Fruit fly (Drosophila melanogaster) whole organism, embryonic: Measurements from ENCODE around the gene Hmbs.

ENCODE experiments used
- Ada2b ChIP-seq: fragments of 200-800 bp; sonication (Bioruptor generic); IDR thresholded peaks from 2 replicates; pipeline ENCODE4 v1.3.6; 2022; ENCODE audit warnings: missing biosample characterization, missing genetic modification characterization
- CG10565 ChIP-seq: fragments of 200-800 bp; sonication (Bioruptor generic); optimal IDR thresholded peaks from 3 replicates; lab custom pipeline; 2016; ENCODE audit warnings: missing biosample characterization, mild to moderate bottlenecking, missing genetic modification characterization
- CG10979 ChIP-seq: fragments of 200-800 bp; sonication (Bioruptor generic); optimal IDR thresholded peaks from 2 replicates; lab custom pipeline; 2018; ENCODE audit warnings: missing biosample characterization, mild to moderate bottlenecking, missing genetic modification characterization, moderate library complexity
- CG11398 ChIP-seq: fragments of 200-800 bp; sonication (Bioruptor generic); optimal IDR thresholded peaks from 2 replicates; lab custom pipeline; 2016; ENCODE audit warnings: missing biosample characterization, missing genetic modification characterization
- CG12104 ChIP-seq: fragments of 200-800 bp; sonication (Bioruptor generic); optimal IDR thresholded peaks from 3 replicates; lab custom pipeline; 2016; ENCODE audit warnings: missing biosample characterization, missing genetic modification characterization
- CG13775 ChIP-seq: fragments of 200-800 bp; sonication (Bioruptor generic); optimal IDR thresholded peaks from 3 replicates; lab custom pipeline; 2017; ENCODE audit warnings: missing biosample characterization, mild to moderate bottlenecking, missing genetic modification characterization
- CG13894 ChIP-seq: fragments of 200-800 bp; sonication (Bioruptor generic); optimal IDR thresholded peaks from 3 replicates; lab custom pipeline; 2018; ENCODE audit warnings: missing biosample characterization, mild to moderate bottlenecking, missing genetic modification characterization, moderate library complexity
- CG14710 ChIP-seq: fragments of 200-800 bp; sonication (Bioruptor generic); optimal IDR thresholded peaks from 3 replicates; lab custom pipeline; 2019; ENCODE audit warnings: missing biosample characterization, mild to moderate bottlenecking, missing genetic modification characterization, moderate library complexity
- CG15514 ChIP-seq: fragments of 200-800 bp; sonication (Bioruptor generic); optimal IDR thresholded peaks from 3 replicates; lab custom pipeline; 2017; ENCODE audit warnings: missing biosample characterization, missing genetic modification characterization, mild to moderate bottlenecking, moderate library complexity, missing genetic modification reagents
- CG16815 ChIP-seq: fragments of 200-800 bp; sonication (Bioruptor generic); optimal IDR thresholded peaks from 3 replicates; lab custom pipeline; 2017; ENCODE audit warnings: missing biosample characterization, mild to moderate bottlenecking, missing genetic modification characterization
- CG17186 ChIP-seq: fragments of 200-800 bp; sonication (Bioruptor generic); optimal IDR thresholded peaks from 3 replicates; lab custom pipeline; 2017; ENCODE audit warnings: missing biosample characterization, missing genetic modification reagents, missing genetic modification characterization
- CG17361 ChIP-seq: fragments of 200-800 bp; sonication (Bioruptor generic); IDR thresholded peaks from 3 replicates; pipeline ENCODE4 v1.3.6; 2022; ENCODE audit warnings: missing biosample characterization, missing genetic modification characterization
- CG18011 ChIP-seq: fragments of 200-800 bp; sonication (Bioruptor generic); optimal IDR thresholded peaks from 2 replicates; lab custom pipeline; 2017; ENCODE audit warnings: missing biosample characterization, missing genetic modification characterization, mild to moderate bottlenecking, moderate library complexity, missing genotype
- CG33557 ChIP-seq: fragments of 200-800 bp; sonication (Bioruptor generic); optimal IDR thresholded peaks from 2 replicates; lab custom pipeline; 2019; ENCODE audit warnings: missing biosample characterization, mild to moderate bottlenecking, missing genetic modification characterization, moderate library complexity
- CG4707 ChIP-seq: fragments of 200-800 bp; sonication (Bioruptor generic); optimal IDR thresholded peaks from 2 replicates; lab custom pipeline; 2018; ENCODE audit warnings: missing biosample characterization, mild to moderate bottlenecking, missing genetic modification characterization, moderate library complexity
- CG6683 ChIP-seq: fragments of 200-800 bp; sonication (Bioruptor generic); optimal IDR thresholded peaks from 2 replicates; lab custom pipeline; 2017; ENCODE audit warnings: missing biosample characterization, mild to moderate bottlenecking, missing genetic modification characterization, missing genetic modification reagents
- CG6689 ChIP-seq: fragments of 200-800 bp; sonication (Bioruptor generic); IDR thresholded peaks from 2 replicates; pipeline ENCODE4 v1.3.6; 2022; ENCODE audit warnings: missing biosample characterization, missing genetic modification characterization
- CG6813 ChIP-seq: fragments of 200-800 bp; sonication (Bioruptor generic); optimal IDR thresholded peaks from 2 replicates; lab custom pipeline; 2017; ENCODE audit warnings: missing biosample characterization, missing genetic modification characterization, mild to moderate bottlenecking, moderate library complexity, missing genetic modification reagents
- CG7963 ChIP-seq: fragments of 200-800 bp; sonication (Bioruptor generic); IDR thresholded peaks from 3 replicates; pipeline ENCODE4 v1.3.6; 2022; ENCODE audit warnings: missing biosample characterization, missing genetic modification characterization; ENCODE audit not compliant: partially characterized antibody
- CG8765 ChIP-seq: fragments of 200-800 bp; sonication (Bioruptor generic); IDR thresholded peaks from 2 replicates; pipeline ENCODE4 v1.3.6; 2022; ENCODE audit warnings: missing biosample characterization, missing genetic modification characterization
- CG9876 ChIP-seq: fragments of 200-800 bp; sonication (Bioruptor generic); optimal IDR thresholded peaks from 2 replicates; lab custom pipeline; 2016; ENCODE audit warnings: missing biosample characterization, missing genetic modification characterization
- D19B ChIP-seq: fragments of 200-800 bp; sonication (Bioruptor generic); optimal IDR thresholded peaks from 2 replicates; lab custom pipeline; 2017; ENCODE audit warnings: missing biosample characterization, mild to moderate bottlenecking, missing genetic modification characterization
- Doc2 ChIP-seq: fragments of 200-800 bp; sonication (Bioruptor generic); IDR thresholded peaks from 2 replicates; pipeline ENCODE4 v1.3.6; 2022; ENCODE audit warnings: missing biosample characterization, missing genetic modification characterization
- Dp ChIP-seq: fragments of 200-800 bp; sonication (Bioruptor generic); optimal IDR thresholded peaks from 2 replicates; lab custom pipeline; 2018; ENCODE audit warnings: missing biosample characterization, mild to moderate bottlenecking, missing genetic modification characterization, moderate library complexity
- E2f1 ChIP-seq: fragments of 200-800 bp; sonication (Bioruptor generic); IDR thresholded peaks from 2 replicates; pipeline ENCODE4 v1.3.6; 2022; ENCODE audit warnings: missing biosample characterization, missing genetic modification characterization
- H15 ChIP-seq: fragments of 200-800 bp; sonication (Bioruptor generic); IDR thresholded peaks from 3 replicates; pipeline ENCODE4 v1.3.6; 2022; ENCODE audit warnings: missing biosample characterization, missing genetic modification characterization
- Hsf ChIP-seq: fragments of 200-800 bp; sonication (Bioruptor generic); optimal IDR thresholded peaks from 3 replicates; lab custom pipeline; 2016; ENCODE audit warnings: missing biosample characterization, missing genetic modification characterization
- Mad ChIP-seq: fragments of 200-800 bp; sonication (Bioruptor generic); optimal IDR thresholded peaks from 2 replicates; lab custom pipeline; 2016; ENCODE audit warnings: missing biosample characterization, missing genetic modification characterization
- Mrtf ChIP-seq: fragments of 200-800 bp; sonication (Bioruptor generic); IDR thresholded peaks from 3 replicates; pipeline ENCODE4 v1.3.6; 2022; ENCODE audit warnings: missing biosample characterization, missing genetic modification characterization
- NC2α ChIP-seq: fragments of 200-800 bp; sonication (Bioruptor generic); optimal IDR thresholded peaks from 2 replicates; lab custom pipeline; 2016; ENCODE audit warnings: missing biosample characterization, missing genetic modification characterization
- Nf-YB ChIP-seq: fragments of 200-800 bp; sonication (Bioruptor generic); optimal IDR thresholded peaks from 3 replicates; lab custom pipeline; 2019; ENCODE audit warnings: missing biosample characterization, mild to moderate bottlenecking, missing genetic modification characterization, moderate library complexity
- Side ChIP-seq: fragments of 200-800 bp; sonication (Bioruptor generic); optimal IDR thresholded peaks from 2 replicates; lab custom pipeline; 2016; ENCODE audit warnings: missing biosample characterization, missing genetic modification characterization
- cg ChIP-seq: fragments of 200-800 bp; sonication (Bioruptor generic); optimal IDR thresholded peaks from 3 replicates; lab custom pipeline; 2019; ENCODE audit warnings: missing biosample characterization, mild to moderate bottlenecking, missing genetic modification characterization, moderate library complexity
- eve ChIP-seq, 2 experiments: fragments of >200 bp; optimal IDR thresholded peaks; 2 replicates each; lab custom pipeline; 2017; ENCODE audit warnings: missing biosample characterization in 2 of 2, missing genetic modification characterization in 2 of 2
- ewg ChIP-seq: fragments of 200-800 bp; sonication (Bioruptor generic); optimal IDR thresholded peaks from 3 replicates; lab custom pipeline; 2017; ENCODE audit warnings: mild to moderate bottlenecking, missing biosample characterization, missing genetic modification reagents, missing genetic modification characterization
- hbn ChIP-seq: fragments of 200-800 bp; sonication (Bioruptor generic); IDR thresholded peaks from 2 replicates; pipeline ENCODE4 v1.3.6; 2022; ENCODE audit warnings: missing biosample characterization, missing genetic modification characterization; ENCODE audit not compliant: partially characterized antibody
- ind ChIP-seq: fragments of 200-800 bp; sonication (Bioruptor generic); optimal IDR thresholded peaks from 3 replicates; lab custom pipeline; 2016; ENCODE audit warnings: missing biosample characterization, missing genetic modification characterization
- ken ChIP-seq: fragments of 200-800 bp; sonication (Bioruptor generic); IDR thresholded peaks from 3 replicates; pipeline ENCODE4 v1.3.6; 2022; ENCODE audit warnings: missing biosample characterization, missing genetic modification characterization
- odd ChIP-seq: fragments of 200-800 bp; sonication (Bioruptor generic); optimal IDR thresholded peaks from 2 replicates; lab custom pipeline; 2017; ENCODE audit warnings: missing biosample characterization, mild to moderate bottlenecking, missing genetic modification characterization
- ranshi ChIP-seq: fragments of 200-800 bp; sonication (Bioruptor generic); IDR thresholded peaks from 2 replicates; pipeline ENCODE4 v1.3.6; 2022; ENCODE audit warnings: missing biosample characterization, missing genetic modification characterization
- ro ChIP-seq: fragments of 200-800 bp; sonication (Bioruptor generic); IDR thresholded peaks from 2 replicates; pipeline ENCODE4 v1.3.6; 2022; ENCODE audit warnings: missing biosample characterization, missing genetic modification characterization
- run ChIP-seq: fragments of 200-800 bp; sonication (Bioruptor generic); optimal IDR thresholded peaks from 3 replicates; lab custom pipeline; 2018; ENCODE audit warnings: missing biosample characterization, mild to moderate bottlenecking, missing genetic modification characterization
- salm ChIP-seq: fragments of 200-800 bp; sonication (Bioruptor generic); optimal IDR thresholded peaks from 2 replicates; lab custom pipeline; 2018; ENCODE audit warnings: missing biosample characterization, mild to moderate bottlenecking, missing genetic modification characterization
- sd ChIP-seq: fragments of 200-800 bp; sonication (Bioruptor generic); optimal IDR thresholded peaks from 3 replicates; lab custom pipeline; 2018; ENCODE audit warnings: missing biosample characterization, mild to moderate bottlenecking, missing genetic modification characterization, moderate library complexity
- stc ChIP-seq: fragments of 200-800 bp; sonication (Bioruptor generic); IDR thresholded peaks from 2 replicates; pipeline ENCODE4 v1.3.6; 2022; ENCODE audit warnings: missing biosample characterization, missing genetic modification characterization
- tio ChIP-seq: fragments of 200-800 bp; sonication (Bioruptor generic); optimal IDR thresholded peaks from 2 replicates; lab custom pipeline; 2017; ENCODE audit warnings: missing biosample characterization, missing genetic modification characterization, inconsistent platforms
- tna ChIP-seq: fragments of 200-800 bp; sonication (Bioruptor generic); IDR thresholded peaks from 2 replicates; pipeline ENCODE4 v1.3.6; 2022; ENCODE audit warnings: missing biosample characterization, missing genetic modification characterization; ENCODE audit not compliant: partially characterized antibody
- zen2 ChIP-seq: fragments of 200-800 bp; sonication (Bioruptor generic); IDR thresholded peaks from 3 replicates; pipeline ENCODE4 v1.3.6; 2022; ENCODE audit warnings: missing biosample characterization, missing genetic modification characterization; ENCODE audit not compliant: partially characterized antibody

The Hmbs gene

DNA sequence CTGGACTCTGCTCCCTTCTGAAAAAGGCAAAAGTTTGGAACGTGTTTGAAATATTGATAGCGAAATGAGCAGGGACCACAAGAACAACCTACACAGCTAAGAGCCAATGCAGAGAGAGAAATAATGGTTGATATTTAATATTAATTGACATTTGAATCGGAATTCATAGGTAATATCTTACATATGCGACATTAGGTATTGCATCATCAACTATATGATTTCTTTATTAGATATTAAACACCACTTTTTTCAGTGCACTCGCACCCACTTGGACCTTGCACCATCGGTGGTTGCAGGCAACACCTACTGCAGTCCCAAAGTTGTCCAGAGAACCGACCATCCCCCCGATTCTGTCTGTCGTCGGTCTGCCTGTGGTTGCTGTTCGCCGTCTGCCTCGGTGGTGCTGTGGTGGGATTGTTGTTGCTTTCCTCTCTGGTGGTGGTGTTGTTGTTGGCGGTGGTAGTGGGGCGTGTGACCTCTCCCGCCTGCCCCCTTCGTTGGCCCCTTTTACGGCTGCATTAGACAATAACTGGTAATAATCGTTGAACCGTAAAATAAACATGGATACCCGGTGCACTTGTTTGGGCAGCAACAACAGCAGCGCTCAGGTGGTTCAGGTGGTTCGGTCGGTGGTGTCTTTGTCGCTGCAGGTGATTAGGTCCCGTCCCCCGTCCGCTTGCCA lies 44.3 kb downstream of the Hmbs start (continued):
- peak in 1 of 2 experiments; percentile 21 for TF ChIP-seq eve (GFP tag; optimal IDR thresholded peaks at IDR 0.05; lab: Kevin White, UChicago)
- no peak for TF ChIP-seq CG33557
- no peak for TF ChIP-seq Mad (GFP tag; lab: Kevin White, UChicago)
- TF ChIP-seq E2f1 (GFP tag; lab: Robert Waterston, UW), result peak; percentile 50; the same call in 1 of the 2 replicates
- TF ChIP-seq ind (GFP tag; lab: Kevin White, UChicago), result peak; percentile 4
- TF ChIP-seq Nf-YB, result peak; percentile 41
- TF ChIP-seq CG10565 (GFP tag; lab: Kevin White, UChicago), result no peak
- TF ChIP-seq CG7963 (GFP tag; lab: Robert Waterston, UW), result no peak
- no peak for TF ChIP-seq cg
- peak; percentile 32 for TF ChIP-seq Side (GFP tag; lab: Kevin White, UChicago)
- TF ChIP-seq CG6813 (GFP tag; lab: Kevin White, UChicago), result peak; percentile 14
- TF ChIP-seq Doc2, result 0 out of 2 replicates have a peak, but pooled peaks have one; percentile 8
- peak; percentile 74 for TF ChIP-seq CG6689
- TF ChIP-seq tio (GFP tag; lab: Kevin White, UChicago), result no peak
- TF ChIP-seq hbn, result no peak
- no peak for TF ChIP-seq NC2α (GFP tag; lab: Kevin White, UChicago)
- peak; percentile 51; the same call in 1 of the 2 replicates for TF ChIP-seq ro (GFP tag; lab: Robert Waterston, UW)
- peak; percentile 64 for TF ChIP-seq CG14710 (tag; lab: Kevin White, UChicago)
- TF ChIP-seq CG13894 (tag; lab: Kevin White, UChicago), result no peak
- TF ChIP-seq CG17186 (GFP tag; lab: Kevin White, UChicago), result no peak
- TF ChIP-seq CG6683 (GFP tag; lab: Kevin White, UChicago), result no peak
- no peak for TF ChIP-seq CG11398 (GFP tag; lab: Kevin White, UChicago)
- TF ChIP-seq zen2, result no peak
- TF ChIP-seq H15 (GFP tag; lab: Robert Waterston, UW), result peak; percentile 41; the same call in 1 of the 3 replicates
- no peak for TF ChIP-seq CG18011 (GFP tag; lab: Kevin White, UChicago)
- no peak for TF ChIP-seq salm (tag; lab: Kevin White, UChicago)
- TF ChIP-seq tna, result 0 out of 2 replicates have a peak, but pooled peaks have one; percentile 30
- no peak for TF ChIP-seq CG15514 (GFP tag; lab: Kevin White, UChicago)
- TF ChIP-seq CG4707, result peak; percentile 13
- TF ChIP-seq stc, result peak; percentile 65; the same call in 1 of the 2 replicates
- TF ChIP-seq Hsf, result peak; percentile 34
- no peak for TF ChIP-seq CG9876 (GFP tag; lab: Kevin White, UChicago)
- no peak for TF ChIP-seq run
- TF ChIP-seq Dp (GFP tag; lab: Kevin White, UChicago), result no peak
- TF ChIP-seq D19B (GFP tag; lab: Kevin White, UChicago), result no peak
- peak; percentile 67 for TF ChIP-seq ken
- peak; percentile 17 for TF ChIP-seq odd (GFP tag; lab: Kevin White, UChicago)
- peak; percentile 73 for TF ChIP-seq CG16815 (GFP tag; lab: Kevin White, UChicago)
- no peak for TF ChIP-seq sd (tag; lab: Kevin White, UChicago)
- TF ChIP-seq Ada2b (GFP tag; lab: Robert Waterston, UW), result peak; percentile 56; the same call in 1 of the 2 replicates
- TF ChIP-seq Mrtf (GFP tag; lab: Robert Waterston, UW), result no peak
- TF ChIP-seq CG13775, result peak; percentile 53
- TF ChIP-seq CG8765, result peak; percentile 39; the same call in 1 of the 2 replicates
- TF ChIP-seq ranshi (GFP tag; lab: Robert Waterston, UW), result 0 out of 2 replicates have a peak, but pooled peaks have one; percentile 27
- peak; percentile 77 for TF ChIP-seq CG17361 (GFP tag; lab: Robert Waterston, UW)
- TF ChIP-seq ewg (GFP tag; lab: Kevin White, UChicago), result peak; percentile 57
- no peak for TF ChIP-seq CG12104 (GFP tag; lab: Kevin White, UChicago)
- TF ChIP-seq CG10979, result peak; percentile 78
